Worm (Caenorhabditis elegans) whole organism, midembryonic: ENCODE results near the gene C01C4.2.

ENCODE experiments used
- flt-1 ChIP-seq: fragments of 200-800 bp; sonication (Bioruptor generic); IDR thresholded peaks from 2 replicates; pipeline ENCODE4 v1.3.6; 2022; ENCODE audit warnings: missing genetic modification characterization, missing compliant biosample characterization
- klf-2 ChIP-seq: fragments of 200-800 bp; sonication (Bioruptor generic); conservative IDR thresholded peaks from 2 replicates; pipeline ENCODE4 v1.3.6; 2022; ENCODE audit warnings: missing genetic modification reagents, missing genetic modification characterization, missing compliant biosample characterization
- tab-1 ChIP-seq: fragments of 200-800 bp; sonication (Bioruptor generic); IDR thresholded peaks from 2 replicates; pipeline ENCODE4 v1.3.6; 2022; ENCODE audit warnings: missing genetic modification characterization, missing compliant biosample characterization
- ztf-23 ChIP-seq: fragments of 200-800 bp; sonication (Bioruptor generic); IDR thresholded peaks from 2 replicates; pipeline ENCODE4 v1.3.6; 2022; ENCODE audit warnings: missing genetic modification reagents, missing genetic modification characterization, missing compliant biosample characterization
- ztf-29 ChIP-seq: fragments of 200-800 bp; sonication (Bioruptor generic); IDR thresholded peaks from 2 replicates; pipeline ENCODE4 v1.3.6; 2022; ENCODE audit warnings: missing genetic modification reagents, missing genetic modification characterization, missing compliant biosample characterization

DNA sequence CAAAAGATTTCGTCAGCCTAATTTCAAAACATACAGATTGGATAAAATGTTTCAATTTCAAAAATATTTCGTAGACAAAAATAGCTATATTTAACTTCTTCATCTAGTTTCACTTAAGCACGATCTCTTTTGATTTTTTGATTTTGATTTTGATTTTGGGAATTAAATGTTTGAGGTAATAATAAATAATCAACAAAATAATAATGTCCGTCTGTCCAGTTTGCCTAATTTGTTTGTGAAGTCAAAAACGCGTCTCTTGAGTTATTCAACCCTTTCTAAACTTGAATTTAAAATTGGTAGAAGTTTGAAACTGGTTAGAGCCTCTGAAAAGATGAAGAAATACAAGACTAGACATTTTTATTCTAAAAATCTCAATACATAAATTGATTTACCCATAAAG is 25.1 kb upstream of the C01C4.2 start:
- no peak for TF ChIP-seq tab-1 (GFP tag; lab: Robert Waterston, UW)
- TF ChIP-seq flt-1 (GFP tag; lab: Robert Waterston, UW), result no peak
- TF ChIP-seq ztf-23 (GFP tag; lab: Robert Waterston, UW), result no peak
- TF ChIP-seq klf-2 (GFP tag; lab: Robert Waterston, UW), result no peak
- no peak for TF ChIP-seq ztf-29 (GFP tag; lab: Robert Waterston, UW)
